Worm (Caenorhabditis elegans): ENCODE measurements around the gene spin-1.

DNA sequence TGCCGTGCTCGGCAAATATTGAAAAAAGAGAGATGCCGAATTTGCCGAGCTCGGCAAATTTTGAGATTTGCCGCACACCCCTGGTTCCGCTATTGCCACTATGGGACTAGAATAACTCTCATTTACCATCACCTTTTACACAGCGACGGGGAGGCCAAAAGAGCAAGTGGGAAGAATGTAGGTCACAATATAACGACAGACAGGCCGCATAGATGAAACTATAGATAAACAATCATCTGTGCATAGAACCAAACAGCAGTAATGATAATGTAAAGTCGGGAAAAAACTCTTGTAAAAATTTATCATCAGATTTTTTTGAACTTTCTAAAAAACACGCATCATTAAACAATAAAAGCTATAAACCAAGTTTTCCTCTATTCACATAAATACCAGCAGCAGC lies 46.4 kb upstream of the spin-1 start, which contains the start of gene kmo-2:
- TF ChIP-seq sox-4 (tag; optimal IDR thresholded peaks at IDR 0.05) (no peak), tbx-2 (tag; optimal IDR thresholded peaks at IDR 0.05) (no peak), nhr-77 (tag; optimal IDR thresholded peaks at IDR 0.05) (no peak), unc-130 (tag; optimal IDR thresholded peaks at IDR 0.05) (no peak), lsy-2 (tag; optimal IDR thresholded peaks at IDR 0.05) (no peak), ztf-11 (tag; optimal IDR thresholded peaks at IDR 0.05) (no peak), snu-23 (GFP tag; optimal IDR thresholded peaks at IDR 0.05) (no peak)
